Fruit fly (Drosophila melanogaster) whole organism, embryonic: ENCODE measurements around the gene CG8958.

Experiments
- CG11093 ChIP-seq: fragments of 200-800 bp; sonication (Bioruptor generic); IDR thresholded peaks from 3 replicates; pipeline ENCODE4 v1.3.6; 2022; ENCODE audit warnings: missing biosample characterization, missing genetic modification characterization
- CG8089 ChIP-seq: fragments of 200-800 bp; sonication (Bioruptor generic); optimal IDR thresholded peaks from 3 replicates; lab custom pipeline; 2016; ENCODE audit warnings: missing biosample characterization, missing genetic modification characterization
- Dll ChIP-seq: fragments of 200-800 bp; sonication (Bioruptor generic); IDR thresholded peaks from 4 replicates; pipeline ENCODE4 v1.3.6; 2022; ENCODE audit warnings: missing biosample characterization, missing genetic modification characterization; ENCODE audit not compliant: partially characterized antibody
- exex ChIP-seq: fragments of 200-800 bp; sonication (Bioruptor generic); optimal IDR thresholded peaks from 4 replicates; lab custom pipeline; 2018; ENCODE audit warnings: missing biosample characterization, mild to moderate bottlenecking, missing genetic modification characterization, moderate library complexity
- jing ChIP-seq: fragments of 200-800 bp; sonication (Bioruptor generic); optimal IDR thresholded peaks from 2 replicates; lab custom pipeline; 2018; ENCODE audit warnings: missing biosample characterization, mild to moderate bottlenecking, missing genetic modification characterization
- ranshi ChIP-seq: fragments of 200-800 bp; sonication (Bioruptor generic); IDR thresholded peaks from 2 replicates; pipeline ENCODE4 v1.3.6; 2022; ENCODE audit warnings: missing biosample characterization, missing genetic modification characterization

DNA sequence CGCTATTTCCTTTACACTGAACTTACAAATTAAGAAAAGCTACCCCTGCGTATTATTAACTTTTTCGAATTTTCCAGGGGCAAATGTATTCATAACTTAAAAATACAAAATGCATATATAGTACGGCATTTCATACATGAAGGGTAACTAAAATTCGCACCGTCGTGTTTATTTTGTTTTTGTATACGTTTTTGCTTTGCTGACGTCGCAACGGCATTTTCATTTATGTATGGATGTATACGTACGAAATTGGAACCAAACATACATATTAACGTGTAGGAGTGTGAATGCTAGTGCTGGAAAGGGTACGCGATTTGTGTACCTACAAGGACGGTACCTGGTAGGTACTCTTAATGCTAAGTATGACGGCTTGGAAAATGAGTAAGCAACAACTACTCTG lies 10.8 kb upstream of the CG8958 start:
- no peak for TF ChIP-seq jing (GFP tag; lab: Kevin White, UChicago)
- no peak for TF ChIP-seq ranshi
- no peak for TF ChIP-seq CG8089
- TF ChIP-seq exex (tag; lab: Kevin White, UChicago), result no peak
- TF ChIP-seq CG11093 (GFP tag; lab: Robert Waterston, UW), result no peak
- TF ChIP-seq Dll, result no peak
